Worm (Caenorhabditis elegans) whole organism, L3 larva: Measurements from ENCODE around the gene cpna-1.

ENCODE experiments used
- R02D3.7 ChIP-seq: fragments of 150-350 bp; optimal IDR thresholded peaks from 2 replicates; lab custom pipeline; 2014; ENCODE audit warnings: missing biosample characterization, missing genetic modification characterization
- aly-2 ChIP-seq: fragments of 150-350 bp; optimal IDR thresholded peaks from 2 replicates; lab custom pipeline; 2014; ENCODE audit warnings: missing biosample characterization, missing genetic modification characterization
- egl-27 ChIP-seq: sonication (generic microtip); optimal IDR thresholded peaks from 4 replicates; lab custom pipeline; 2017; ENCODE audit warnings: missing biosample characterization, missing genetic modification reagents, missing genetic modification characterization
- eor-1 ChIP-seq, 2 experiments: fragments of 150-350 bp; optimal IDR thresholded peaks; 2 replicates each; lab custom pipeline; 2014 to 2018; ENCODE audit warnings: missing biosample characterization in 2 of 2, missing genetic modification characterization in 2 of 2
- mdl-1 ChIP-seq: fragments of 150-350 bp; optimal IDR thresholded peaks from 2 replicates; lab custom pipeline; 2014; ENCODE audit warnings: missing biosample characterization, missing genetic modification characterization
- mml-1 ChIP-seq: fragments of 150-350 bp; sonication (generic microtip); optimal IDR thresholded peaks from 3 replicates; lab custom pipeline; 2014; ENCODE audit warnings: missing biosample characterization, missing genetic modification characterization
- pqm-1 ChIP-seq: fragments of 150-350 bp; optimal IDR thresholded peaks from 2 replicates; lab custom pipeline; 2017; ENCODE audit warnings: missing biosample characterization, missing genetic modification characterization, inconsistent platforms
- unc-39 ChIP-seq: sonication (generic microtip); optimal IDR thresholded peaks from 4 replicates; lab custom pipeline; 2017; ENCODE audit warnings: missing biosample characterization, missing genetic modification characterization
- unc-62 ChIP-seq: fragments of 150-350 bp; sonication (generic microtip); optimal IDR thresholded peaks from 4 replicates; lab custom pipeline; 2014; ENCODE audit warnings: missing biosample characterization, missing genetic modification reagents, missing genetic modification characterization
- zag-1 ChIP-seq: fragments of 150-350 bp; optimal IDR thresholded peaks from 2 replicates; lab custom pipeline; 2014; ENCODE audit warnings: missing biosample characterization, missing genetic modification characterization

DNA sequence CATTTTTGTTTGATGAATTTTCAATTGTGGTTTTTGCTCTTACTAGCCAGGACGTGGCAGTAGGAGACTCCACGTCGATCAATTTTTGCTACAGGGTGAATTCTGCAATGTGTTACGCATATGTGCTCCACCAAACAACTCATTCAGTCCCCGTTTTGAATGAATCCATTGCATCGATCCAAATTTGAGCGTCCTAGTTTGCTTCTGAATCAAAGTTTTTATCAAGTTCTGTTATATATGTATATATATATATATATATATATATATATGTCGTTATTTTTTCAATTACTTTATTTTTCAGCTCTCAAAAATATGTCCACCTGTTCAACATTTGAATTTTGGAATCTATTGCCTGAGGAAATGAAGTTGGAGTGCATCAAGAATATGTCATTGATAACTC is 24.6 kb downstream of the cpna-1 start, which contains the start of gene F31D5.7:
- TF ChIP-seq R02D3.7 (tag; lab: Kevin White, UChicago): no peak
- no peak for TF ChIP-seq zag-1 (tag; lab: Kevin White, UChicago)
- no peak for TF ChIP-seq unc-62 (GFP tag; lab: Kevin White, UChicago)
- no peak for TF ChIP-seq eor-1 (tag; optimal IDR thresholded peaks at IDR 0.05; lab: Kevin White, UChicago)
- no peak for TF ChIP-seq mml-1 (tag; lab: Kevin White, UChicago)
- no peak for TF ChIP-seq pqm-1 (tag; lab: Kevin White, UChicago)
- no peak for TF ChIP-seq egl-27 (tag; lab: Kevin White, UChicago)
- no peak for TF ChIP-seq aly-2 (tag; lab: Kevin White, UChicago)
- TF ChIP-seq mdl-1 (tag; lab: Kevin White, UChicago): no peak
- TF ChIP-seq unc-39 (tag; lab: Kevin White, UChicago): no peak
